Fruit fly (Drosophila melanogaster): ENCODE results near the gene I-2.

Gene I-2

dm6 chr3L:9832125-9832524, 4.5 kb downstream of the I-2 start:
- TF ChIP-seq tai (GFP tag; optimal IDR thresholded peaks at IDR 0.05) = no peak
- TF ChIP-seq Dfd (GFP tag; optimal IDR thresholded peaks at IDR 0.05) = peak; percentile 93

dm6 chr3L:9829639-9830341, 6.8 kb downstream of the I-2 start:
- TF ChIP-seq pan (optimal IDR thresholded peaks at IDR 0.05) (no peak), Abd-B (GFP tag; optimal IDR thresholded peaks at IDR 0.05) (no peak), ey (GFP tag; optimal IDR thresholded peaks at IDR 0.05) (no peak), Dfd (GFP tag; optimal IDR thresholded peaks at IDR 0.05) (peak; percentile 2)

- TF ChIP-seq Hr83 (GFP tag; optimal IDR thresholded peaks at IDR 0.05; ENCODE audit: poor library complexity, severe bottlenecking) (no peak), dsf (GFP tag; optimal IDR thresholded peaks at IDR 0.05; ENCODE audit: borderline replicate concordance) (no peak), Mio (GFP tag; optimal IDR thresholded peaks at IDR 0.05) (no peak), Sp1 (GFP tag; optimal IDR thresholded peaks at IDR 0.05) (no peak), Hnf4 (GFP tag; optimal IDR thresholded peaks at IDR 0.05) (no peak), Dif (GFP tag; optimal IDR thresholded peaks at IDR 0.05; ENCODE audit: partially characterized antibody) (no peak), rgr (GFP tag; optimal IDR thresholded peaks at IDR 0.05) (no peak), jim (GFP tag; optimal IDR thresholded peaks at IDR 0.05) (no peak)
These were observed 7.5 kb downstream of the I-2 start for dm6 chr3L:9829154-9829553.

dm6 chr3L:9824226-9824625, 12.4 kb downstream of the I-2 start:
- no peak for TF ChIP-seq sv (GFP tag; optimal IDR thresholded peaks at IDR 0.05)

dm6 chr3L:9823797-9824196, 12.8 kb downstream of the I-2 start, which contains the start of gene Ilp5:
Gene Ilp5, minus strand, starts transcription at chr3L:9823897.
- no peak for TF ChIP-seq dmrt93B (GFP tag; optimal IDR thresholded peaks at IDR 0.05)
- no peak for TF ChIP-seq Hr83 (GFP tag; optimal IDR thresholded peaks at IDR 0.05; ENCODE audit: poor library complexity, severe bottlenecking)
- no peak for TF ChIP-seq Abd-B (GFP tag; optimal IDR thresholded peaks at IDR 0.05)
- TF ChIP-seq br (GFP tag; optimal IDR thresholded peaks at IDR 0.05) = no peak
- no peak for TF ChIP-seq sage (GFP tag; optimal IDR thresholded peaks at IDR 0.05)
- TF ChIP-seq Sp1 (GFP tag; optimal IDR thresholded peaks at IDR 0.05) = no peak
- no peak for TF ChIP-seq h (GFP tag; optimal IDR thresholded peaks at IDR 0.05)
- TF ChIP-seq CG9705 (GFP tag; optimal IDR thresholded peaks at IDR 0.05) = no peak
- no peak for TF ChIP-seq psq (GFP tag; optimal IDR thresholded peaks at IDR 0.05)
- TF ChIP-seq Myc (optimal IDR thresholded peaks at IDR 0.05) = no peak
- TF ChIP-seq GATAd (GFP tag; optimal IDR thresholded peaks at IDR 0.05) = no peak
- no peak for TF ChIP-seq pan (optimal IDR thresholded peaks at IDR 0.05)
- no peak for TF ChIP-seq OdsH (GFP tag; optimal IDR thresholded peaks at IDR 0.05)
- no peak for TF ChIP-seq Dfd (GFP tag; optimal IDR thresholded peaks at IDR 0.05)
- TF ChIP-seq sv (GFP tag; optimal IDR thresholded peaks at IDR 0.05) = no peak
- TF ChIP-seq rgr (GFP tag; optimal IDR thresholded peaks at IDR 0.05) = no peak

- TF ChIP-seq Dif (GFP tag; optimal IDR thresholded peaks at IDR 0.05; ENCODE audit: partially characterized antibody) = no peak
- no peak for TF ChIP-seq tai (GFP tag; optimal IDR thresholded peaks at IDR 0.05)
- no peak for TF ChIP-seq Sp1 (GFP tag; optimal IDR thresholded peaks at IDR 0.05)
- TF ChIP-seq Mio (GFP tag; optimal IDR thresholded peaks at IDR 0.05) = no peak
- no peak for TF ChIP-seq Hr78 (GFP tag; optimal IDR thresholded peaks at IDR 0.05)
- no peak for TF ChIP-seq CrebA (GFP tag; optimal IDR thresholded peaks at IDR 0.05; ENCODE audit: borderline replicate concordance)
- no peak for TF ChIP-seq Vsx2 (GFP tag; optimal IDR thresholded peaks at IDR 0.05; ENCODE audit: partially characterized antibody)
- no peak for TF ChIP-seq dl (GFP tag; optimal IDR thresholded peaks at IDR 0.05; ENCODE audit: insufficient read depth in 1 of 2, partially characterized antibody in 2 of 2)
- TF ChIP-seq Hr83 (GFP tag; optimal IDR thresholded peaks at IDR 0.05; ENCODE audit: poor library complexity, severe bottlenecking) = no peak
- no peak for TF ChIP-seq GATAd (GFP tag; optimal IDR thresholded peaks at IDR 0.05)
- no peak for TF ChIP-seq Myc (optimal IDR thresholded peaks at IDR 0.05)
- no peak for TF ChIP-seq Jra (GFP tag; optimal IDR thresholded peaks at IDR 0.05)
- TF ChIP-seq fru (GFP tag; optimal IDR thresholded peaks at IDR 0.05) = no peak
- no peak for TF ChIP-seq lola (GFP tag; optimal IDR thresholded peaks at IDR 0.05)
- no peak for TF ChIP-seq brk (GFP tag; optimal IDR thresholded peaks at IDR 0.05)
- TF ChIP-seq jim (GFP tag; optimal IDR thresholded peaks at IDR 0.05) = no peak
- no peak for TF ChIP-seq foxo (GFP tag; optimal IDR thresholded peaks at IDR 0.05)
- no peak for TF ChIP-seq Hnf4 (GFP tag; optimal IDR thresholded peaks at IDR 0.05)
- TF ChIP-seq HLH106 (tag; optimal IDR thresholded peaks at IDR 0.05) = no peak
These were observed 15.4 kb downstream of the I-2 start for dm6 chr3L:9821138-9821681.

All from whole organism, wandering third instar larva.